Worm (Caenorhabditis elegans) whole organism, L4 larva: Measurements from ENCODE around the gene Y39B6A.1.

Experiments used
- aha-1 ChIP-seq: fragments of 150-350 bp; peaks from one replicate; lab custom pipeline; 2014; ENCODE audit warnings: missing biosample characterization, missing genetic modification characterization
- ceh-62 ChIP-seq: sonication (generic microtip); optimal IDR thresholded peaks from 2 replicates; lab custom pipeline; 2017; ENCODE audit warnings: missing biosample characterization, missing genetic modification characterization
- egl-43 ChIP-seq: fragments of 200-800 bp; sonication (Bioruptor generic); IDR thresholded peaks from 2 replicates; pipeline ENCODE4 v1.3.6; 2022; ENCODE audit warnings: missing genetic modification reagents, missing genetic modification characterization, missing compliant biosample characterization
- hlh-11 ChIP-seq: fragments of 200-800 bp; sonication (Bioruptor generic); optimal IDR thresholded peaks from 2 replicates; lab custom pipeline; 2018; ENCODE audit warnings: mild to moderate bottlenecking, missing genetic modification characterization, missing compliant biosample characterization
- lin-1 ChIP-seq: fragments of 200-800 bp; sonication (Bioruptor generic); IDR thresholded peaks from 2 replicates; pipeline ENCODE4 v1.3.6; 2022; ENCODE audit warnings: missing genetic modification reagents, missing genetic modification characterization, missing compliant biosample characterization
- lin-13 ChIP-seq: fragments of 150-350 bp; optimal IDR thresholded peaks from 2 replicates; lab custom pipeline; 2014; ENCODE audit warnings: missing biosample characterization, missing genetic modification reagents, missing genetic modification characterization
- lin-15B ChIP-seq: fragments of 150-350 bp; sonication (generic microtip); optimal IDR thresholded peaks from 3 replicates; lab custom pipeline; 2014; ENCODE audit warnings: missing biosample characterization, missing genetic modification characterization
- lin-39 ChIP-seq: fragments of 150-350 bp; optimal IDR thresholded peaks from 2 replicates; lab custom pipeline; 2014; ENCODE audit warnings: missing biosample characterization, missing genetic modification reagents, missing genetic modification characterization
- madf-9 ChIP-seq: fragments of 200-800 bp; sonication (Bioruptor generic); conservative IDR thresholded peaks from 2 replicates; pipeline ENCODE4 v1.3.6; 2022; ENCODE audit warnings: missing genetic modification reagents, missing genetic modification characterization, missing compliant biosample characterization
- nhr-42 ChIP-seq: fragments of 200-800 bp; sonication (Bioruptor generic); IDR thresholded peaks from 2 replicates; pipeline ENCODE4 v1.3.6; 2022; ENCODE audit warnings: missing genetic modification characterization, missing compliant biosample characterization
- pha-4 ChIP-seq, 2 experiments: fragments of 150-350 bp in 1 of 2; fragments of 200-800 bp in 1 of 2; sonication (Bioruptor generic) in 1 of 2; IDR thresholded peaks in 1 of 2; optimal IDR thresholded peaks in 1 of 2; 2 replicates each; pipeline versions ENCODE4 v1.3.6 to Lab custom; 2014 to 2022; ENCODE audit warnings: missing genetic modification characterization in 2 of 2, missing genetic modification reagents in 2 of 2, missing biosample characterization in 1 of 2, missing compliant biosample characterization in 1 of 2
- saeg-2 ChIP-seq: fragments of 200-800 bp; sonication (Bioruptor generic); IDR thresholded peaks from 2 replicates; pipeline ENCODE4 v1.3.6; 2022; ENCODE audit warnings: missing genetic modification reagents, missing genetic modification characterization, missing compliant biosample characterization
- unc-62 ChIP-seq, 3 experiments: fragments of 150-350 bp in 1 of 3; sonication (generic microtip); optimal IDR thresholded peaks in 2 of 3; peaks in 1 of 3; 1 replicate in 1 of 3; 2 replicates in 2 of 3; lab custom pipeline; 2014 to 2017; ENCODE audit warnings: missing biosample characterization in 3 of 3, missing genetic modification characterization in 3 of 3, missing genetic modification reagents in 3 of 3, missing genotype in 1 of 3
- ztf-11 ChIP-seq: fragments of 150-350 bp; optimal IDR thresholded peaks from 2 replicates; lab custom pipeline; 2014; ENCODE audit warnings: missing biosample characterization, missing genetic modification characterization

The Y39B6A.1 gene

DNA sequence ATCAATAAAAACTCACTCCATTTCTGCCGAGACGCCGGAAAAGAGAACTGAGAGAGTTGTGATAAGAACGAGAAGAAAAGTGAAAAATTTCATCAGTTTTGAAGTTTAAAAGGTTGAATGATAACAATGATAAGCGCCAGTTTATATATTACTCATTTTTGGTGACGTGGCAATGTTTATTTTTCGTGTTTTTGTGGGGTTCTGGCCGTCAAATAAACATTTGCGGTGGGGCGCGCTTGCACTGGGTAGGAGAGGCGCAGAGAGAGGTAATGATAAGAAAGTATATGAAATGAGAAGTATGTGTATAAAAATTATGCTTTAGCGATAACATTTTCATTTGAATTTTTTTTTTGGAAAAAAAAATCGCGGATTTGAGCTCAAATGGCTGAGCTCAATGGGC lies 44.7 kb downstream of the Y39B6A.1 start, which contains the start of gene Y39B6A.5 (continued):
- TF ChIP-seq ztf-11 (tag; lab: Kevin White, UChicago) (no peak), madf-9 (GFP tag; lab: Robert Waterston, UW) (no peak; the same call in 1 of the 2 replicates), lin-13 (GFP tag; lab: Kevin White, UChicago) (peak; percentile 83), lin-15B (tag; lab: Kevin White, UChicago) (no peak), ceh-62 (tag; lab: Kevin White, UChicago) (no peak)

DNA sequence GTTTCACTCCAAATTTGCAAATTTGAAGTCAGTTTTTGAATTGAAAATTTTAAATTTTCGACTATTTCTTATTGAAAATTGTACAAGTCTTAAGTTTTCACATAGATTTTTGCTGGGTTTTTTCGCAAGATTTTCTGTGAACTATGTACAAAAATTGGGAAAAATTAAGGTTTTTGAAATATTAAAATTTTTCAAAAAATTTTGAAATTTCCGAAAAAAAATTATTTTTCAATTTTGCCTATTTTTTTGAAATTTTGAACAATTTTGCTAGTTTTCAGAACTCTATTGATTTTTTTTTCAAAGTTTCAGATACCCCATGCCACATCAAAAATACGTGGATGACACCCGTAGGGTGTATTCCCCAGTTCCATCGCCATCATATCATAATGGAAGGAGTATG lies 49.6 kb downstream of the Y39B6A.1 start, which contains the start of gene tsp-13:
TSS of gene tsp-13 (plus strand) at position 301 of the 400 bp plus-strand sequence.
- no peak for TF ChIP-seq aha-1
- TF ChIP-seq lin-39, result no peak
- TF ChIP-seq ztf-11 (tag; lab: Kevin White, UChicago), result no peak
- TF ChIP-seq nhr-42 (GFP tag; lab: Robert Waterston, UW), result no peak

DNA sequence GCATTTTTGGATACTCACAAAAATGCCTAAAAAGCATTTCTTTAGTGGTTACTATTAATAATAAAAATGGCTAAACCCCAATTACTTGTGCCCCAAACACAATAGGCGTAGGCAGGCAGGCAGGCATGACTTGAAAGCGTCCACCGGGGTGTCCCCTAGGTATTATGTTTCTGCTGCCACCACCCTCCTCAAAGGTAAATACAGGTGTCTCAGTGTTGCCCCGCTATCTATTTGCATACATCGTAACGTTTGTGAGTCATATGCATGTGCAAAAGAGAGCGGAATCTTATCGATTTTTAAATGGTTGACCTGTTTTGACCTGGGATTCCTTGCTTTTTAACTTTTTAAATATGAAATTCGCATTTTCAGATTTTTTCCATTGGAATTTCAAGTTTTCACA lies 50.2 kb downstream of the Y39B6A.1 start:
- TF ChIP-seq hlh-11 (tag; lab: Kevin White, UChicago) (peak; percentile 27), pha-4 (GFP tag; IDR thresholded peaks at IDR 0.05; lab: Robert Waterston, UW) (no peak), pha-4 (tag; optimal IDR thresholded peaks at IDR 0.05; lab: Kevin White, UChicago) (peak; percentile 75), saeg-2 (no peak), aha-1 (peak; percentile 15)

DNA sequence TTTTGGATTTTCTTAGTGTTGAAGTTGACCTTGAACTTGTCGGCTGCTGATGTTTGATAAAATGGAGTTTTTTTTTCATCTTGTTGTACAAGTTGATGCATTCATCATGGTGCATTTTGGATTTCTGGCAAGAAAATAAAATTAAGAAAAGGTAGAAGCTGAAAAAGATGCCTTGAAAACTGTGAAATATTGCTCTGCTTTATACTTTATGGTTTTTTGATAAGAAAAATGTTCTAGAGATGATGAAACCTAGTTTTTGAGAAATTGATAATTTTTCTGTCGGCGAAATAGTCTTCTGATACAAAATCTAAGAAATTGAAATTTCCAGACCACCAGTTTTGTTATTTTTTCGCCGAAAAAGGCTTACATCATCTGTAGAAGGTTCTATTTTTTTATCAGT lies 51.1 kb downstream of the Y39B6A.1 start, which contains the start of gene Y39B6A.69:
TSS of gene Y39B6A.69 (minus strand) at position 101 of the 400 bp plus-strand sequence.
- TF ChIP-seq unc-62 (GFP tag; optimal IDR thresholded peaks at IDR 0.05 in 1 of 2; lab: Kevin White, UChicago), result peak in 1 of 2 experiments; percentile 66
- no peak for TF ChIP-seq unc-62 (tag; optimal IDR thresholded peaks at IDR 0.05; lab: Kevin White, UChicago)
- no peak for TF ChIP-seq egl-43
- TF ChIP-seq lin-1 (GFP tag; lab: Robert Waterston, UW), result no peak
- TF ChIP-seq, all 104 proteins: peak for 1
